Fruit fly (Drosophila melanogaster) whole organism, wandering third instar larva: ENCODE results near the gene Gs1l.

Source experiments
- Hr78 ChIP-seq: fragments of >200 bp; optimal IDR thresholded peaks from 2 replicates; lab custom pipeline; 2017; ENCODE audit warnings: missing biosample characterization, missing genetic modification characterization
- Hr83 ChIP-seq: fragments of 200-300 bp; sonication (Bioruptor generic); optimal IDR thresholded peaks from 2 replicates; lab custom pipeline; 2016; ENCODE audit warnings: missing biosample characterization, mild to moderate bottlenecking, missing genetic modification characterization, moderate library complexity; ENCODE audit not compliant: poor library complexity, severe bottlenecking
- dmrt93B ChIP-seq: fragments of 200-800 bp; sonication (Bioruptor generic); optimal IDR thresholded peaks from 2 replicates; lab custom pipeline; 2018; ENCODE audit warnings: missing biosample characterization, mild to moderate bottlenecking, missing genetic modification characterization

- TF ChIP-seq Hr78 (GFP tag; lab: Kevin White, UChicago) (no peak), dmrt93B (GFP tag; lab: Kevin White, UChicago) (no peak), Hr83 (GFP tag; lab: Kevin White, UChicago) (no peak)
Observed at dm6 chr2L:4476672-4477273, 20.2 kb upstream of the Gs1l start, which contains the start of gene ine.
